Worm (Caenorhabditis elegans) whole organism, young adult: ENCODE data around the gene hecw-1.

ENCODE experiments used
- F39B2.1 ChIP-seq: fragments of 200-800 bp; sonication (Bioruptor generic); IDR thresholded peaks from 2 replicates; pipeline ENCODE4 v1.3.6; 2022; ENCODE audit warnings: missing genetic modification reagents, missing genetic modification characterization, missing compliant biosample characterization
- ets-4 ChIP-seq: fragments of 200-800 bp; sonication (Bioruptor generic); optimal IDR thresholded peaks from 2 replicates; lab custom pipeline; 2018; ENCODE audit warnings: mild to moderate bottlenecking, missing genetic modification characterization, missing compliant biosample characterization
- pha-4 ChIP-seq: fragments of 150-350 bp; sonication (generic microtip); optimal IDR thresholded peaks from 2 replicates; lab custom pipeline; 2014; ENCODE audit warnings: missing biosample characterization, missing genetic modification reagents, missing genetic modification characterization

DNA sequence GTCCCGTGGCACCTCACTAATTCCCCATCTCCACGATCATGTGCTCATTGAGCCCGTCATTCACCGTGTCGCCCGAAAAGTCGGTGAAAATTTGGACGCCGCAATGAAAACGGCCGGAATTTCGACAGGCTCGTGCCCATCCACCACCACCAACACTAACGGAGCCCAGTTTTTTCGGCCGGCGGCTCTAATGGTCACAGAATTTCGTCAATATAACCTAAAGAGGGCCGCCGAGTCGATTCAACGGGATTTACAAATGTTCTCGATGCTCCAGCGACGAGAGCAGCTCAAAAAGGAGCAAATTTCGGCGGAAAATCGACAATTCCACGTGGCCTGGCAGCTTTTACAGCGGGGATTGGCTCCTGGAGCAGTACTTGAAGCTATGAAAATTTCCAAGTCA is 60.3 kb downstream of the hecw-1 start:
- TF ChIP-seq ets-4 (GFP tag; lab: Kevin White, UChicago), result no peak
- TF ChIP-seq F39B2.1 (GFP tag; lab: Robert Waterston, UW), result no peak
- TF ChIP-seq pha-4 (tag; lab: Kevin White, UChicago), result no peak
